Fruit fly (Drosophila melanogaster) Kc167 (cell line): Measurements from ENCODE around the gene Brr2.

Experiments
- Myc ChIP-seq: fragments of >200 bp; optimal IDR thresholded peaks from 2 replicates; lab custom pipeline; 2017; ENCODE audit warnings: missing external identifiers
- Sin3A ChIP-seq: fragments of >200 bp; optimal IDR thresholded peaks from 2 replicates; lab custom pipeline; 2018; ENCODE audit warnings: missing external identifiers
- h ChIP-seq: fragments of >200 bp; optimal IDR thresholded peaks from 3 replicates; lab custom pipeline; 2018; ENCODE audit warnings: missing external identifiers
- insv ChIP-seq: fragments of >200 bp; optimal IDR thresholded peaks from 3 replicates; lab custom pipeline; 2018; ENCODE audit warnings: missing external identifiers
- psq ChIP-seq: fragments of >200 bp; optimal IDR thresholded peaks from 2 replicates; lab custom pipeline; 2017; ENCODE audit warnings: missing external identifiers
- ttk ChIP-seq: sonication (Bioruptor generic); optimal IDR thresholded peaks from 2 replicates; lab custom pipeline; 2017; ENCODE audit warnings: missing external identifiers

Gene Brr2

DNA sequence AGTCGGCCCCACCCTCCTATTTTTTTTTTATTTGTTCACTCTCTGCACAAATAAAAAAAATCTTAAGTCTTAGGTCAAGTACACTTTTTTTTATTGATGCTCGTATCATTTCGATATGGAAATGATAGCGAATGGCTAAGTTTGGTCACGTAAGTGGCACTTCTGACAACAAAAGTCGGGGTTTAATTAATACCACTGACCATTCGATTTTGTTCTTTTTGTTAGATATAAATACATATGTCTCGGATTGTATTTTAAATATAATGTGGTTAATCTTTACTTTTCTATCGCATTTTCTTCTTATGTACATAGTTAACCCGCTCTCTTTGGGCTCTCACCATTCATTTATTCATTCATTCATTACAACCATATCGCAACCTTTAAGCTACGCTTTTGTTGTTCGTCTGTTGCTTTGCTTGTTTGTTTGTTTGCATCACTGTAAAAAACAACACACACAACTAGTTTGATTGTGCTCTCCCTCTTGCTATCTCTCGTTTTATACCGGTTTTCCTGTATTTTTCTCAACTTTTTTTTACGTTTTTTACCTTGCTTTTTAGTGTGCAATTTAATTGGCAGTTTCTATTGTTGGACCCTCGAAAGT is 34.5 kb upstream of the Brr2 start:
- TF ChIP-seq Myc (no peak), insv (lab: Kevin White, UChicago) (no peak), Sin3A (lab: Kevin White, UChicago) (no peak), ttk (no peak), psq (lab: Kevin White, UChicago) (no peak), h (no peak)

dm6 chr3L:16001164-16001679 is 33.5 kb upstream of the Brr2 start:
- TF ChIP-seq insv (lab: Kevin White, UChicago) (no peak), Sin3A (lab: Kevin White, UChicago) (no peak), Myc (no peak), ttk (no peak), h (no peak), psq (lab: Kevin White, UChicago) (no peak)

DNA sequence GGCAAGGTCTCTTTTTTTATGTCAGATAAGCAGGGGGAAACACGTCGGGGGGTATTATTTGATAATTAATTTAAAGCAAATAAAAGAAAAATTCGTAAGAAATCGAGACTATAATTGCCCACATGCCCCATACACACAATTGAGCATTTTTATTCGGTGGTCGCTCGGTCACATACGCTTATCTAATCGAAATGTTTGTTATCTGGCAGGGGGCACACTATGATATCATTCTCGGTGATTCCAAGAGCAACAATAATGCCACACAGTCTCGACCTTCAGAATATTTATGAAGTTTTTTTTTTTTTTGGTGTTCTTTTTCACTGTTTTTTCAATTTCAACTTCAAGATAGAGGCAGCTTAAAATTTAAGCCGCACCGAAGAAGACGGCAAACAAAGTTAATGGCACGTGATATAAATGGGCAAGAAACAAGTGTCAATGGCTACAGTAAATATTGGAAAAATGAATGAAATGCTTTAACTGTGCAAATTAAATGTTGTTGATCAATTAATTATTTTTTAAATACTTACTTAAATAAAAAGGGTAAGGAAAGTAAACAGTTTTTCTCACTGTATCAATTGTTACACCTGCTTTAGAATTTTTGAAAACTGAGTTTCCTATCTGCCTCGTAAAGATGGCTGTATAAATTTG is 31.8 kb upstream of the Brr2 start:
- no peak for TF ChIP-seq Sin3A (lab: Kevin White, UChicago)
- no peak for TF ChIP-seq insv (lab: Kevin White, UChicago)
- TF ChIP-seq ttk = no peak
- TF ChIP-seq psq (lab: Kevin White, UChicago) = no peak
- no peak for TF ChIP-seq Myc
- no peak for TF ChIP-seq h

dm6 chr3L:15998217-15998616 is 30.5 kb upstream of the Brr2 start:
- TF ChIP-seq Sin3A (lab: Kevin White, UChicago) (no peak), insv (lab: Kevin White, UChicago) (no peak), psq (lab: Kevin White, UChicago) (no peak), h (no peak), Myc (no peak), ttk (no peak)

dm6 chr3L:15996019-15996418 is 28.3 kb upstream of the Brr2 start:
- TF ChIP-seq insv (lab: Kevin White, UChicago) (no peak), psq (lab: Kevin White, UChicago) (no peak), Myc (no peak), ttk (no peak), h (no peak), Sin3A (lab: Kevin White, UChicago) (no peak)

DNA sequence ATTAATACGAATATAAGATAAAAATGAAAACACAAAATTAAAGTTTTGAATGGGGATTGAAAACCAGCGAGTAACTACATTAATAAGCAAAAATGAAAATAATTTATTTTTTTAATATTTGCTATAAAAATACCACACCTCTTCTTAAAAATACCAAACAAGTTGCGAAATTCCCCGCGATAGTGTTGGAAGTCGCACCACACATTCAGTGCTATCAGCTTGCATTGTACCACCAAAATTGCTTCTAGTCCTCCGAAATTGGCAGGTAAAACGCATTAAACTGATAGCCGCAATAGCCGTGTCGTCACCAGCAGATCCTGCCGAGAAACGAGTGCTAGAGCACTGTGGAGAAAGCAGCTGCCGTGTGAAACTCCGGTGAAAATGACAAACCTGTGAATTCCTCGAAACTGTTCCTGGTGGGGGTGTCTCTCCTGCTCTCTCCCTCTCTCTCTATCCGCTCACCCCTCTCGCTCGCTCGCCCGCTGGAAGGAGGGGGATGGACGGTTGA is 20.4 kb upstream of the Brr2 start, which contains the start of gene Hip14:
Gene Hip14, plus strand, starts transcription at position 198 of the 508 bp plus-strand sequence.
- no peak for TF ChIP-seq insv (lab: Kevin White, UChicago)
- no peak for TF ChIP-seq Myc
- TF ChIP-seq Sin3A (lab: Kevin White, UChicago) = no peak
- TF ChIP-seq h = no peak
- no peak for TF ChIP-seq ttk
- no peak for TF ChIP-seq psq (lab: Kevin White, UChicago)

DNA sequence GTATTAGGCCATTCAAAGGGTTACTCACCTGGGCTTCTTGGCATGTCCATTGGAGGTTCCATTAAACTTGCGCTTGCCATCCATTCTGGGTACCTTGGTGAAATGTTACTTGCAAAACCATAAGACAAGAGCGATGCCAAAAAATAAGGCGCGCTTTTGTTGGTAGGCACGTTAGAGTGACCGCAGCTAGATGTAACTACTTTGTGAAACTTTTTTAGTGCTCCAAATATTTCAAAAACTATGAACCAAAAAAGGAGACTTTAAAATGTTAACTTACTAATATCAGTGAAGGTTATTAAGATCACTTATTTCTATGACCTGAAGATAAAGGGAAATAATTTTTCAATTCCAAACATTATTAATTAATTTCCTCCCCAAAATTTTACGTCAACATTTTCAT is 20.0 kb upstream of the Brr2 start, which contains the start of gene PolD1:
Gene PolD1, minus strand, starts transcription at position 181 of the 400 bp plus-strand sequence.
- TF ChIP-seq Sin3A (lab: Kevin White, UChicago) = no peak

DNA sequence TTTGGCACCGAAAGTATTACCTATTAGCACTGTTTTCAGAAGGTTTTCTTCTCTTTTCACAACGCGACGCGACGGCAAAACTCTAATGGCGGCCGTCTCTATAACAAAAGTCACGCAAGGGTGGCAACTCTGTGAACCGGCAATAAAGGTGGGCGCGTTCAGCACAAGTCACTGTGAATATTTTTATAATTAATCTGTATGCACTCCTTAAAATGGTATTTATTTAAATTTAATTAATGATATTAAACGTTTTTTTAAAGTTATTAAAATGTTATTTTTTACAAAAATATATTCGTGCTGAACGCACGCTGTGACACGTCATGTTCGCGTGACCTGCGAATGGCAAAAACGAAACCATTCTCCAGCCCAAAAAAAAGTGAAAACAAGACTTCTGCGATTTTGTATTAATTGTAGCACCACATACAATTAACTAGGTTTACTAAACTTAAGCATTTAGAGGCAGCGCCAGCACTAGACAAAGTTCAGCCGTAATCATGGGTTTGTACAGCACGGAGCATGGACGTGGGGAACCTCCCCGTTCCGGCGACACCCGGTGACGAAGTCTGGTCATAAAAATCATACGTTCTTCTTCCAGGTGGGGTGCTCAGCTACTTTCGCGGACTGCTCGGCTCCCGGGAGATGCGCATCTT is 15.2 kb upstream of the Brr2 start, which contains the start of the genes brm and Arl1:
Gene brm, minus strand, starts transcription at position 87 of the 650 bp plus-strand sequence.
Gene Arl1, plus strand, starts transcription at position 353 of the 650 bp plus-strand sequence.
- no peak for TF ChIP-seq psq (lab: Kevin White, UChicago)
- no peak for TF ChIP-seq insv (lab: Kevin White, UChicago)
- TF ChIP-seq Sin3A (lab: Kevin White, UChicago) = no peak
- no peak for TF ChIP-seq h
- TF ChIP-seq ttk = no peak
- TF ChIP-seq Myc = no peak

dm6 chr3L:15982148-15982547 is 14.5 kb upstream of the Brr2 start:
- TF ChIP-seq ttk (no peak), h (no peak), insv (lab: Kevin White, UChicago) (no peak), Myc (no peak), psq (lab: Kevin White, UChicago) (no peak), Sin3A (lab: Kevin White, UChicago) (no peak)

DNA sequence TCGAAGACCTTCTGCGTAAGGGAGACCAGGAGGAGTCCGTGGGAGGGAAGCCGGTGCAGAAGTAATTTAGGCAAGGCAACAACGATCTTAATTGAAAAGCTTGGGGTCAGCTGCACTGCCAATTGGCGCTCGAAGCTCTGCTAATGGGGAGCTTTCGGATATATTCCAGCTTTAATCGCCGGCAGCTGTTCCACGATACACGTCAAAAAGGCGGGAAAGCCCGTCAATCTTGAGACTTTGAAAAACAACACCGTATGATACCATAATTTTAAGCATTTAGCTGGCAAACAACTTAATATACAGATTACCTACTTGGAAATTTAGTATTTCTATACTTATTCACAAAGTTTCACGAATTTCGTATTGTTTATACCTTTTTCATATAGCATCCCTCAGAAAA is 13.7 kb upstream of the Brr2 start:
- TF ChIP-seq ttk (no peak), psq (lab: Kevin White, UChicago) (no peak), Myc (no peak), insv (lab: Kevin White, UChicago) (no peak), h (no peak), Sin3A (lab: Kevin White, UChicago) (no peak)

DNA sequence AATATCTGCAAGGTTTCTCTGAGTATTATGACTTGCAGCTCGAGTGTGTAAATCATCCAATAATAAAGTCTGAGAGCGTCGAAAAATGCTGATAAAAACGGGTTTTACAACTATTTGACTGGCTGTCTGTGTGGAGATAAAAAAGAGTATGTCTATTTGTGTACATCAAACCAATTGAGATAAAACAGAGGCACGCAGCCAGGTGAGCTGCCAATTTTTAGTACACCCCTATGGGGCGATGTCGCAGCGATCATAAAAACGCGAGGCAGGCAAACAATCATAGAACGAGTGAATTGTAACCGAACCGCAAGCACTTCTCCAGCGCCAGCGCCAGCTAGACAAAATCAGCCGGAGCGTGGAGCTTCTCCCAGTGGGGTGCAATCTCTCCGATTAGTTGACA is 12.2 kb upstream of the Brr2 start, which contains the start of gene CG17027:
Gene CG17027, plus strand, starts transcription at position 189 of the 400 bp plus-strand sequence.
- no peak for TF ChIP-seq Sin3A (lab: Kevin White, UChicago)
- no peak for TF ChIP-seq psq (lab: Kevin White, UChicago)
- no peak for TF ChIP-seq ttk
- TF ChIP-seq insv (lab: Kevin White, UChicago) = no peak
- TF ChIP-seq Myc = no peak
- TF ChIP-seq h = no peak

dm6 chr3L:15979240-15979639 is 11.6 kb upstream of the Brr2 start:
- TF ChIP-seq insv (lab: Kevin White, UChicago) (no peak), ttk (no peak), h (no peak), psq (lab: Kevin White, UChicago) (no peak), Myc (no peak), Sin3A (lab: Kevin White, UChicago) (no peak)
